Fruit fly (Drosophila melanogaster): ENCODE measurements around the gene CG31909.

dm6 chr2L:7258105-7258504 is 793 bp downstream of the CG31909 start:
- no peak for TF ChIP-seq gl (tag; optimal IDR thresholded peaks at IDR 0.05)
- TF ChIP-seq CG4496 (GFP tag; IDR thresholded peaks at IDR 0.05): no peak
- TF ChIP-seq EcR (GFP tag; optimal IDR thresholded peaks at IDR 0.05): no peak
- no peak for TF ChIP-seq Ets98B (GFP tag; IDR thresholded peaks at IDR 0.05)
- no peak for TF ChIP-seq CG32121 (GFP tag; IDR thresholded peaks at IDR 0.05)
- TF ChIP-seq CG12605 (GFP tag; IDR thresholded peaks at IDR 0.05): no peak
- no peak for TF ChIP-seq CG10348 (GFP tag; IDR thresholded peaks at IDR 0.05)
